Fruit fly (Drosophila melanogaster) ovary, adult (tissue): ENCODE results near the gene Dci.
"Not testable (repeated sequence)": the region's sequence is repeated elsewhere in the genome, so short reads cannot be mapped to it uniquely, and the experiment has no call there.

Experiments
- CG17801 ChIP-seq: fragments of 200-800 bp; optimal IDR thresholded peaks from 2 replicates; lab custom pipeline; 2019; ENCODE audit warnings: missing biosample characterization, mild to moderate bottlenecking, missing genetic modification characterization, moderate library complexity; ENCODE audit not compliant: partially characterized antibody

The Dci gene

dm6 chr3L:837552-838187, 13.5 kb upstream of the Dci start, which contains the start of the genes CG13901 and CG13887:
TSS of gene CG13901 (minus strand) at chr3L:837821.
TSS of gene CG13887 (plus strand) at chr3L:837861.
- peak; percentile 93 for TF ChIP-seq CG17801 (GFP tag; lab: Kevin White, UChicago)

dm6 chr3L:841260-841659, 9.9 kb upstream of the Dci start, which contains the start of the genes JMJD5 and Gr61a:
TSS of gene JMJD5 (minus strand) at chr3L:841360.
TSS of gene Gr61a (plus strand) at chr3L:841451.
- no peak for TF ChIP-seq CG17801 (GFP tag; lab: Kevin White, UChicago)

dm6 chr3L:843626-844025, 7.5 kb upstream of the Dci start, which contains the start of gene Cep290:
TSS of gene Cep290 (plus strand) at chr3L:843926.
- TF ChIP-seq CG17801 (GFP tag; lab: Kevin White, UChicago): no peak

dm6 chr3L:852267-852666, 1.1 kb downstream of the Dci start:
- no peak for TF ChIP-seq CG17801 (GFP tag; lab: Kevin White, UChicago)

- no peak for TF ChIP-seq CG17801 (GFP tag; lab: Kevin White, UChicago)
Measured at dm6 chr3L:857063-858015, 6.2 kb downstream of the Dci start, which contains the start of gene dpr20. TSS of gene dpr20 (minus strand) at chr3L:857248.

dm6 chr3L:865096-865495, 13.9 kb downstream of the Dci start, which contains the start of gene CG12502:
TSS of gene CG12502 (plus strand) at chr3L:865396.
- not testable (repeated sequence) for TF ChIP-seq CG17801 (GFP tag; lab: Kevin White, UChicago)

- no peak for TF ChIP-seq CG17801 (GFP tag; lab: Kevin White, UChicago)
Measured at dm6 chr3L:868800-869199, 17.7 kb downstream of the Dci start.

- TF ChIP-seq CG17801 (GFP tag; lab: Kevin White, UChicago): no peak
Measured at dm6 chr3L:871713-872112, 20.6 kb downstream of the Dci start, which contains the start of gene Usp10. TSS of gene Usp10 (plus strand) at chr3L:871899.

- no peak for TF ChIP-seq CG17801 (GFP tag; lab: Kevin White, UChicago)
Measured at dm6 chr3L:872389-872972, 21.3 kb downstream of the Dci start.

- TF ChIP-seq CG17801 (GFP tag; lab: Kevin White, UChicago): no peak
Measured at dm6 chr3L:875416-876011, 24.4 kb downstream of the Dci start.

- no peak for TF ChIP-seq CG17801 (GFP tag; lab: Kevin White, UChicago)
Measured at dm6 chr3L:876087-876486, 24.9 kb downstream of the Dci start.

dm6 chr3L:876656-877055, 25.5 kb downstream of the Dci start:
- TF ChIP-seq CG17801 (GFP tag; lab: Kevin White, UChicago): no peak

dm6 chr3L:880851-881250, 29.7 kb downstream of the Dci start:
- peak; percentile 69 for TF ChIP-seq CG17801 (GFP tag; lab: Kevin White, UChicago)

dm6 chr3L:881496-882235, 30.5 kb downstream of the Dci start, which contains the start of gene CG13907:
TSS of gene CG13907 (minus strand) at chr3L:882013.
- TF ChIP-seq CG17801 (GFP tag; lab: Kevin White, UChicago): no peak
